Fruit fly (Drosophila melanogaster): ENCODE measurements around the gene p53.

- TF ChIP-seq CG1620 (GFP tag; optimal IDR thresholded peaks at IDR 0.05) (no peak), CG12768 (GFP tag; optimal IDR thresholded peaks at IDR 0.05) (peak; percentile 44), CG7101 (tag; optimal IDR thresholded peaks at IDR 0.05) (peak; percentile 63), pad (GFP tag; optimal IDR thresholded peaks at IDR 0.05) (no peak), Hr96 (GFP tag; optimal IDR thresholded peaks at IDR 0.05) (peak; percentile 44)
These were observed 5.2 kb downstream of the p53 start for dm6 chr3R:23048690-23049118.

All from whole organism, adult.